Worm (Caenorhabditis elegans) whole organism, late embryonic: ENCODE measurements around the gene nspb-2.

Experiments
- hlh-30 ChIP-seq: sonication (generic microtip); optimal IDR thresholded peaks from 2 replicates; lab custom pipeline; 2017; ENCODE audit warnings: antibody characterized with exemption, missing genetic modification characterization, missing compliant biosample characterization; ENCODE audit not compliant: insufficient read depth
- pqm-1 ChIP-seq: sonication (generic microtip); optimal IDR thresholded peaks from 2 replicates; lab custom pipeline; 2016; ENCODE audit warnings: missing genetic modification characterization, missing compliant biosample characterization

ce11 chrIV:6576728-6577101 is 14.8 kb upstream of the nspb-2 start:
- TF ChIP-seq hlh-30 (no peak), pqm-1 (tag; lab: Kevin White, UChicago) (no peak)
